Fruit fly (Drosophila melanogaster): Measurements from ENCODE around the gene CG5217.

- TF ChIP-seq gl (tag; optimal IDR thresholded peaks at IDR 0.05) (no peak), EcR (GFP tag; optimal IDR thresholded peaks at IDR 0.05) (no peak), rn (GFP tag; IDR thresholded peaks at IDR 0.05) (no peak), CG32121 (GFP tag; IDR thresholded peaks at IDR 0.05) (no peak), Pif1A (GFP tag; optimal IDR thresholded peaks at IDR 0.05) (no peak), CG10348 (GFP tag; IDR thresholded peaks at IDR 0.05) (no peak), Snoo (tag; optimal IDR thresholded peaks at IDR 0.05) (no peak), CG12605 (GFP tag; IDR thresholded peaks at IDR 0.05) (no peak), CG14655 (GFP tag; optimal IDR thresholded peaks at IDR 0.05) (no peak), CG8301 (tag; optimal IDR thresholded peaks at IDR 0.05) (no peak), CG17806 (tag; optimal IDR thresholded peaks at IDR 0.05) (no peak), CG15710 (tag; optimal IDR thresholded peaks at IDR 0.05) (no peak), Pif1B (GFP tag; optimal IDR thresholded peaks at IDR 0.05) (no peak)
These were observed 39.8 kb upstream of the CG5217 start for dm6 chr3R:19287693-19288092.

Measured in whole organism, pupa.